Worm (Caenorhabditis elegans) whole organism, early embryonic: Measurements from ENCODE around the gene T25B6.5.

Source experiments
- B0310.2 ChIP-seq: sonication (generic microtip); optimal IDR thresholded peaks from 2 replicates; lab custom pipeline; 2016; ENCODE audit warnings: mild to moderate bottlenecking, missing genetic modification characterization, missing compliant biosample characterization
- aly-1 ChIP-seq: sonication (generic microtip); optimal IDR thresholded peaks from 2 replicates; lab custom pipeline; 2016; ENCODE audit warnings: missing genetic modification characterization, missing compliant biosample characterization
- ama-1 ChIP-seq: fragments of 150-350 bp; optimal IDR thresholded peaks from 2 replicates; lab custom pipeline; 2014
- ets-7 ChIP-seq: sonication (generic microtip); optimal IDR thresholded peaks from 2 replicates; lab custom pipeline; 2016; ENCODE audit warnings: missing genotype, missing genetic modification characterization, missing compliant biosample characterization
- tbx-37 ChIP-seq: fragments of 200-800 bp; sonication (Bioruptor generic); conservative IDR thresholded peaks from 2 replicates; pipeline ENCODE4 v1.3.6; 2022; ENCODE audit warnings: missing genetic modification reagents, missing genetic modification characterization, missing compliant biosample characterization

- TF ChIP-seq ets-7 (tag; lab: Kevin White, UChicago) (no peak), aly-1 (tag; lab: Kevin White, UChicago) (no peak), tbx-37 (GFP tag; lab: Robert Waterston, UW) (no peak), ama-1 (lab: Kevin White, UChicago) (no peak), B0310.2 (tag; lab: Kevin White, UChicago) (no peak)
These were observed 12.8 kb upstream of the T25B6.5 start, which contains the start of gene nep-22 for ce11 chrX:9034310-9034709.
